Worm (Caenorhabditis elegans) whole organism, L1 larva: ENCODE results near the gene osta-3.

Experiments used
- elt-3 ChIP-seq, 6 experiments: fragments of 150-350 bp in 1 of 6; sonication (generic microtip); optimal IDR thresholded peaks; 2 replicates each; lab custom pipeline; 2017 to 2018; ENCODE audit warnings: missing biosample characterization in 6 of 6, missing genetic modification characterization in 6 of 6, inconsistent platforms in 1 of 6
- lin-13 ChIP-seq: fragments of 150-350 bp; optimal IDR thresholded peaks from 2 replicates; lab custom pipeline; 2014; ENCODE audit warnings: missing biosample characterization, missing genetic modification reagents, missing genetic modification characterization
- mdl-1 ChIP-seq, 2 experiments: fragments of 150-350 bp; optimal IDR thresholded peaks; 2 replicates each; lab custom pipeline; 2014 to 2017; ENCODE audit warnings: missing biosample characterization in 2 of 2, missing genetic modification characterization in 2 of 2, inconsistent platforms in 1 of 2
- rnt-1 ChIP-seq: sonication (generic microtip); optimal IDR thresholded peaks from 2 replicates; lab custom pipeline; 2016; ENCODE audit warnings: mild to moderate bottlenecking, missing genetic modification characterization, moderate library complexity, missing compliant biosample characterization

DNA sequence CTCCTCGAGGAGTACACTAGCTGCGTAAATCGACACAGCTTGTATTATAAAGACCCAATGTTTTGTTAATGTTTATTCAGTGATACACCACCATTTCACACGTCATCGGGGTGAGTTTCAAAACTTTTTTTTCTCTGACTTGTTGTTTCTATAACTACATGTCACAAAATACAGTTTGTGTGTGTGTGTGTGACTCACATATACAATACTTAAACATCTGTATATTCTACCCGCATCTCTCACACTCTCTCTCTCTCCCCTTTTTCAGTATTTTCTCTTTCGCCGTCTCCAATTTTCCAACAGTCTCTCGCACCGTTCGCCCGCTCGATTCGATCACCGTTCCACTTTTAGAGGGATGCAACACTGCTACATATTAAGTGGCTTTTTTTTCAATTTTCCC is 859 bp upstream of the osta-3 start:
- no peak for TF ChIP-seq rnt-1
- no peak for TF ChIP-seq mdl-1 (tag; optimal IDR thresholded peaks at IDR 0.05; lab: Kevin White, UChicago)
- no peak for TF ChIP-seq lin-13 (GFP tag; lab: Kevin White, UChicago)
- TF ChIP-seq elt-3 (tag; optimal IDR thresholded peaks at IDR 0.05; lab: Kevin White, UChicago) = no peak
